Fruit fly (Drosophila melanogaster): Measurements from ENCODE around the gene Set.

Set gene

dm6 chr3R:15250454-15250853, 12.9 kb upstream of the Set start (continued):
- TF ChIP-seq usp (GFP tag; optimal IDR thresholded peaks at IDR 0.05) (no peak), CG5180 (GFP tag; optimal IDR thresholded peaks at IDR 0.05) (no peak), NC2β (GFP tag; optimal IDR thresholded peaks at IDR 0.05) (no peak), trh (GFP tag; optimal IDR thresholded peaks at IDR 0.05) (no peak), CG32772 (GFP tag; IDR thresholded peaks at IDR 0.05) (peak; percentile 69), CG17829 (tag; optimal IDR thresholded peaks at IDR 0.05) (peak; percentile 52), abd-A (tag; optimal IDR thresholded peaks at IDR 0.05) (no peak), CG15601 (tag; optimal IDR thresholded peaks at IDR 0.05) (no peak), CG10431 (GFP tag; optimal IDR thresholded peaks at IDR 0.05) (no peak), slou (GFP tag; optimal IDR thresholded peaks at IDR 0.05) (no peak), Atf-2 (GFP tag; optimal IDR thresholded peaks at IDR 0.05) (no peak), PHDP (tag; optimal IDR thresholded peaks at IDR 0.05) (no peak), gce (GFP tag; IDR thresholded peaks at IDR 0.05) (0 out of 3 replicates have a peak, but pooled peaks have one; percentile 38), CG7372 (GFP tag; IDR thresholded peaks at IDR 0.05) (peak; percentile 60), Lpt (GFP tag; optimal IDR thresholded peaks at IDR 0.05) (no peak), Dip3 (GFP tag; optimal IDR thresholded peaks at IDR 0.05) (peak; percentile 34), fru (optimal IDR thresholded peaks at IDR 0.05) (no peak), lilli (GFP tag; optimal IDR thresholded peaks at IDR 0.05) (peak; percentile 65), Gug (GFP tag; IDR thresholded peaks at IDR 0.05) (peak; percentile 67), knrl (GFP tag; IDR thresholded peaks at IDR 0.05; ENCODE audit: partially characterized antibody) (no peak), CG8388 (GFP tag; optimal IDR thresholded peaks at IDR 0.05) (peak; percentile 54), wek (GFP tag; optimal IDR thresholded peaks at IDR 0.05) (no peak), ERR (GFP tag; optimal IDR thresholded peaks at IDR 0.05) (no peak), insv (GFP tag; optimal IDR thresholded peaks at IDR 0.05) (no peak), caup (GFP tag; optimal IDR thresholded peaks at IDR 0.05; ENCODE audit: severe bottlenecking) (no peak), Rfx (GFP tag; IDR thresholded peaks at IDR 0.05) (peak; percentile 84), luna (GFP tag; optimal IDR thresholded peaks at IDR 0.05) (no peak), CG7987 (GFP tag; optimal IDR thresholded peaks at IDR 0.05) (no peak), CrebB (tag; optimal IDR thresholded peaks at IDR 0.05) (peak; percentile 67), D19A (tag; optimal IDR thresholded peaks at IDR 0.05) (no peak), CG3407 (GFP tag; optimal IDR thresholded peaks at IDR 0.05) (no peak), scrt (GFP tag; optimal IDR thresholded peaks at IDR 0.05) (no peak), btn (GFP tag; optimal IDR thresholded peaks at IDR 0.05) (no peak), BEAF-32 (GFP tag; optimal IDR thresholded peaks at IDR 0.05) (no peak), CG4617 (GFP tag; optimal IDR thresholded peaks at IDR 0.05; ENCODE audit: borderline replicate concordance) (no peak), zen (tag; optimal IDR thresholded peaks at IDR 0.05) (no peak), CG13894 (tag; optimal IDR thresholded peaks at IDR 0.05) (no peak), CG7786 (GFP tag; optimal IDR thresholded peaks at IDR 0.05) (no peak), fu2 (GFP tag; optimal IDR thresholded peaks at IDR 0.05) (no peak)

- no peak for TF ChIP-seq fd102C (GFP tag; optimal IDR thresholded peaks at IDR 0.05)
- TF ChIP-seq CG17568 (GFP tag; optimal IDR thresholded peaks at IDR 0.05): no peak
- TF ChIP-seq aop (GFP tag; IDR thresholded peaks at IDR 0.05): no peak
- TF ChIP-seq mld (GFP tag; IDR thresholded peaks at IDR 0.05; ENCODE audit: partially characterized antibody): 0 out of 3 replicates have a peak, but pooled peaks have one; percentile 17
- TF ChIP-seq dimm (GFP tag; IDR thresholded peaks at IDR 0.05): no peak
- no peak for TF ChIP-seq twi (tag; optimal IDR thresholded peaks at IDR 0.05)
- TF ChIP-seq ato (GFP tag; IDR thresholded peaks at IDR 0.05; ENCODE audit: partially characterized antibody): 0 out of 2 replicates have a peak, but pooled peaks have one; percentile 30
- peak; percentile 65 for TF ChIP-seq Dref (GFP tag; IDR thresholded peaks at IDR 0.05)
- no peak for TF ChIP-seq CG34224 (GFP tag; IDR thresholded peaks at IDR 0.05; ENCODE audit: partially characterized antibody)
- no peak for TF ChIP-seq onecut (GFP tag; IDR thresholded peaks at IDR 0.05)
- no peak for TF ChIP-seq CG17829 (tag; optimal IDR thresholded peaks at IDR 0.05)
- TF ChIP-seq Neu2 (GFP tag; optimal IDR thresholded peaks at IDR 0.05; ENCODE audit: borderline replicate concordance): no peak
- TF ChIP-seq NC2β (GFP tag; optimal IDR thresholded peaks at IDR 0.05): no peak
- peak; percentile 37 for TF ChIP-seq unc-4 (GFP tag; IDR thresholded peaks at IDR 0.05; ENCODE audit: partially characterized antibody)
- TF ChIP-seq Mad (GFP tag; optimal IDR thresholded peaks at IDR 0.05): no peak
- TF ChIP-seq Fer1 (GFP tag; optimal IDR thresholded peaks at IDR 0.05): no peak
Measured at dm6 chr3R:15263946-15264345, 594 bp downstream of the Set start.

All from whole organism, embryonic.